Worm (Caenorhabditis elegans) whole organism, L1 larva: ENCODE measurements around the gene ham-1.

Experiments
- C04F5.9 ChIP-seq: sonication (generic microtip); optimal IDR thresholded peaks from 2 replicates; lab custom pipeline; 2016; ENCODE audit warnings: missing genetic modification characterization, missing compliant biosample characterization
- C16A3.4 ChIP-seq: fragments of 150-350 bp; optimal IDR thresholded peaks from 2 replicates; lab custom pipeline; 2014; ENCODE audit warnings: missing biosample characterization, missing genetic modification characterization
- C34B4.2 ChIP-seq: sonication (generic microtip); optimal IDR thresholded peaks from 2 replicates; lab custom pipeline; 2017; ENCODE audit warnings: mild to moderate bottlenecking, missing genetic modification characterization, missing compliant biosample characterization
- F16B12.6 ChIP-seq: fragments of 150-350 bp; optimal IDR thresholded peaks from 2 replicates; lab custom pipeline; 2014; ENCODE audit warnings: missing biosample characterization, missing genetic modification characterization
- aha-1 ChIP-seq: fragments of 150-350 bp; optimal IDR thresholded peaks from 2 replicates; lab custom pipeline; 2014; ENCODE audit warnings: missing biosample characterization, missing genetic modification characterization
- aly-2 ChIP-seq: fragments of 150-350 bp; optimal IDR thresholded peaks from 2 replicates; lab custom pipeline; 2014; ENCODE audit warnings: missing biosample characterization, missing genetic modification characterization
- ama-1 ChIP-seq: fragments of 150-350 bp; optimal IDR thresholded peaks from 2 replicates; lab custom pipeline; 2014
- blmp-1 ChIP-seq: fragments of 150-350 bp; optimal IDR thresholded peaks from 2 replicates; lab custom pipeline; 2014; ENCODE audit warnings: missing biosample characterization, missing genetic modification characterization
- ceh-90 ChIP-seq: sonication (generic microtip); optimal IDR thresholded peaks from 2 replicates; lab custom pipeline; 2016; ENCODE audit warnings: missing genetic modification characterization, missing compliant biosample characterization
- ces-1 ChIP-seq: fragments of 150-350 bp; optimal IDR thresholded peaks from 2 replicates; lab custom pipeline; 2014; ENCODE audit warnings: missing biosample characterization, missing genetic modification reagents, missing genetic modification characterization
- dpl-1 ChIP-seq, 3 experiments: fragments of 150-350 bp in 2 of 3; sonication (generic microtip) in 1 of 3; optimal IDR thresholded peaks; 2 replicates each; lab custom pipeline; 2014 to 2017; ENCODE audit warnings: missing biosample characterization in 3 of 3, missing genetic modification characterization in 3 of 3, missing genetic modification reagents in 3 of 3
- dsc-1 ChIP-seq: sonication (generic microtip); optimal IDR thresholded peaks from 2 replicates; lab custom pipeline; 2016; ENCODE audit warnings: mild to moderate bottlenecking, missing genetic modification characterization, missing compliant biosample characterization
- efl-1 ChIP-seq, 4 experiments: fragments of 150-350 bp; optimal IDR thresholded peaks in 3 of 4; peaks in 1 of 4; 1 replicate in 1 of 4; 2 replicates in 3 of 4; lab custom pipeline; 2014; ENCODE audit warnings: missing biosample characterization in 2 of 4, missing genetic modification characterization in 2 of 4, missing genetic modification reagents in 2 of 4
- efl-3 ChIP-seq: fragments of 200-800 bp; sonication (Bioruptor generic); optimal IDR thresholded peaks from 2 replicates; lab custom pipeline; 2018; ENCODE audit warnings: mild to moderate bottlenecking, missing genetic modification characterization, missing compliant biosample characterization
- egl-27 ChIP-seq, 2 experiments: fragments of 150-350 bp in 1 of 2; sonication (generic microtip); optimal IDR thresholded peaks; 3 replicates each; lab custom pipeline; 2017 to 2018; ENCODE audit warnings: missing biosample characterization in 2 of 2, missing genetic modification characterization in 2 of 2, missing genetic modification reagents in 2 of 2
- elt-3 ChIP-seq, 6 experiments: fragments of 150-350 bp in 1 of 6; sonication (generic microtip); optimal IDR thresholded peaks; 2 replicates each; lab custom pipeline; 2017 to 2018; ENCODE audit warnings: missing biosample characterization in 6 of 6, missing genetic modification characterization in 6 of 6, inconsistent platforms in 1 of 6
- ets-5 ChIP-seq: fragments of 200-800 bp; sonication (Bioruptor generic); IDR thresholded peaks from 2 replicates; pipeline ENCODE4 v1.3.6; 2022; ENCODE audit warnings: missing genetic modification characterization, missing compliant biosample characterization
- fkh-10 ChIP-seq: sonication (generic microtip); optimal IDR thresholded peaks from 2 replicates; lab custom pipeline; 2017; ENCODE audit warnings: missing biosample characterization, missing genetic modification reagents, missing genetic modification characterization
- fkh-4 ChIP-seq: sonication (generic microtip); optimal IDR thresholded peaks from 2 replicates; lab custom pipeline; 2016; ENCODE audit warnings: missing compliant biosample characterization, missing genetic modification characterization, borderline replicate concordance
- fos-1 ChIP-seq: fragments of 150-350 bp; optimal IDR thresholded peaks from 2 replicates; lab custom pipeline; 2014; ENCODE audit warnings: missing biosample characterization, missing genetic modification characterization
- hlh-4 ChIP-seq: sonication (generic microtip); optimal IDR thresholded peaks from 2 replicates; lab custom pipeline; 2016; ENCODE audit warnings: mild to moderate bottlenecking, missing genetic modification characterization, missing compliant biosample characterization
- irx-1 ChIP-seq: sonication (generic microtip); optimal IDR thresholded peaks from 2 replicates; lab custom pipeline; 2016; ENCODE audit warnings: missing genetic modification characterization, missing compliant biosample characterization
- isw-1 ChIP-seq: fragments of 200-800 bp; sonication (Bioruptor generic); IDR thresholded peaks from 2 replicates; pipeline ENCODE4 v1.3.6; 2022; ENCODE audit warnings: missing genetic modification characterization, missing compliant biosample characterization
- lin-13 ChIP-seq: fragments of 150-350 bp; optimal IDR thresholded peaks from 2 replicates; lab custom pipeline; 2014; ENCODE audit warnings: missing biosample characterization, missing genetic modification reagents, missing genetic modification characterization
- lin-14 ChIP-seq: fragments of 200-800 bp; sonication (Bioruptor generic); optimal IDR thresholded peaks from 2 replicates; lab custom pipeline; 2018; ENCODE audit warnings: mild to moderate bottlenecking, missing genetic modification characterization, moderate library complexity, missing compliant biosample characterization
- lin-15B ChIP-seq: fragments of 150-350 bp; sonication (generic microtip); optimal IDR thresholded peaks from 3 replicates; lab custom pipeline; 2014; ENCODE audit warnings: missing biosample characterization, missing genetic modification characterization
- lin-39 ChIP-seq: fragments of 150-350 bp; optimal IDR thresholded peaks from 2 replicates; lab custom pipeline; 2014; ENCODE audit warnings: missing biosample characterization, missing genetic modification reagents, missing genetic modification characterization
- lir-3 ChIP-seq: sonication (generic microtip); optimal IDR thresholded peaks from 2 replicates; lab custom pipeline; 2016; ENCODE audit warnings: mild to moderate bottlenecking, missing genetic modification characterization, moderate library complexity, missing compliant biosample characterization; ENCODE audit not compliant: poor library complexity
- mab-9 ChIP-seq: fragments of 200-800 bp; sonication (Bioruptor generic); IDR thresholded peaks from 2 replicates; pipeline ENCODE4 v1.3.6; 2022; ENCODE audit warnings: missing genetic modification reagents, missing genetic modification characterization, missing compliant biosample characterization
- mdl-1 ChIP-seq, 2 experiments: fragments of 150-350 bp; optimal IDR thresholded peaks; 2 replicates each; lab custom pipeline; 2014 to 2017; ENCODE audit warnings: missing biosample characterization in 2 of 2, missing genetic modification characterization in 2 of 2, inconsistent platforms in 1 of 2
- mef-2 ChIP-seq: fragments of 150-350 bp; optimal IDR thresholded peaks from 2 replicates; lab custom pipeline; 2014; ENCODE audit warnings: missing biosample characterization, missing genetic modification characterization
- nhr-11 ChIP-seq: fragments of 150-350 bp; optimal IDR thresholded peaks from 2 replicates; lab custom pipeline; 2014; ENCODE audit warnings: missing biosample characterization, missing genetic modification characterization
- nhr-19 ChIP-seq: fragments of 200-800 bp; sonication (Bioruptor generic); conservative IDR thresholded peaks from 2 replicates; pipeline ENCODE4 v1.3.6; 2022; ENCODE audit warnings: missing genetic modification characterization, missing compliant biosample characterization
- nhr-20 ChIP-seq: sonication (generic microtip); optimal IDR thresholded peaks from 2 replicates; lab custom pipeline; 2016; ENCODE audit warnings: mild to moderate bottlenecking, missing genetic modification characterization, missing compliant biosample characterization
- nhr-237 ChIP-seq: fragments of 150-350 bp; optimal IDR thresholded peaks from 2 replicates; lab custom pipeline; 2014; ENCODE audit warnings: missing biosample characterization, missing genetic modification characterization
- nhr-47 ChIP-seq: sonication (generic microtip); optimal IDR thresholded peaks from 2 replicates; lab custom pipeline; 2016; ENCODE audit warnings: mild to moderate bottlenecking, missing genetic modification characterization, moderate library complexity, missing compliant biosample characterization
- nhr-71 ChIP-seq: sonication (generic microtip); optimal IDR thresholded peaks from 2 replicates; lab custom pipeline; 2016; ENCODE audit warnings: mild to moderate bottlenecking, missing genetic modification characterization, moderate library complexity, missing compliant biosample characterization
- nhr-76 ChIP-seq: sonication (generic microtip); optimal IDR thresholded peaks from 2 replicates; lab custom pipeline; 2017; ENCODE audit warnings: missing biosample characterization, missing genetic modification characterization
- nhr-84 ChIP-seq: sonication (generic microtip); optimal IDR thresholded peaks from 2 replicates; lab custom pipeline; 2017; ENCODE audit warnings: missing biosample characterization, missing genetic modification characterization
- nhr-85 ChIP-seq: sonication (generic microtip); peaks from one replicate; lab custom pipeline; 2016; ENCODE audit warnings: missing genetic modification characterization, inconsistent platforms, missing compliant biosample characterization
- pag-3 ChIP-seq: sonication (generic microtip); optimal IDR thresholded peaks from 2 replicates; lab custom pipeline; 2017; ENCODE audit warnings: missing genetic modification characterization, mild to moderate bottlenecking, missing compliant biosample characterization, antibody characterized with exemption, borderline replicate concordance; ENCODE audit not compliant: insufficient read depth
- pax-3 ChIP-seq: fragments of 200-800 bp; sonication (Bioruptor generic); optimal IDR thresholded peaks from 2 replicates; lab custom pipeline; 2018; ENCODE audit warnings: mild to moderate bottlenecking, missing genetic modification characterization, moderate library complexity, missing compliant biosample characterization
- pqm-1 ChIP-seq: sonication (generic microtip); optimal IDR thresholded peaks from 3 replicates; lab custom pipeline; 2017; ENCODE audit warnings: missing biosample characterization, missing genetic modification characterization
- rnt-1 ChIP-seq: sonication (generic microtip); optimal IDR thresholded peaks from 2 replicates; lab custom pipeline; 2016; ENCODE audit warnings: mild to moderate bottlenecking, missing genetic modification characterization, moderate library complexity, missing compliant biosample characterization
- snu-23 ChIP-seq: sonication (generic microtip); optimal IDR thresholded peaks from 2 replicates; lab custom pipeline; 2016; ENCODE audit warnings: missing genetic modification characterization, missing compliant biosample characterization
- sox-4 ChIP-seq: sonication (generic microtip); optimal IDR thresholded peaks from 2 replicates; lab custom pipeline; 2016; ENCODE audit warnings: missing genetic modification characterization, missing compliant biosample characterization
- sptf-1 ChIP-seq: fragments of 150-350 bp; optimal IDR thresholded peaks from 2 replicates; lab custom pipeline; 2014; ENCODE audit warnings: missing biosample characterization, missing genetic modification characterization
- tlp-1 ChIP-seq: fragments of 150-350 bp; optimal IDR thresholded peaks from 2 replicates; lab custom pipeline; 2014; ENCODE audit warnings: missing biosample characterization, missing genetic modification characterization
- unc-62 ChIP-seq: fragments of 150-350 bp; optimal IDR thresholded peaks from 2 replicates; lab custom pipeline; 2014; ENCODE audit warnings: missing biosample characterization, missing genetic modification reagents, missing genetic modification characterization
- unc-86 ChIP-seq: sonication (generic microtip); optimal IDR thresholded peaks from 2 replicates; lab custom pipeline; 2016; ENCODE audit warnings: missing genetic modification characterization, missing compliant biosample characterization
- xbp-1 ChIP-seq: sonication (generic microtip); optimal IDR thresholded peaks from 2 replicates; lab custom pipeline; 2016; ENCODE audit warnings: missing genetic modification characterization, missing compliant biosample characterization
- zag-1 ChIP-seq: fragments of 150-350 bp; optimal IDR thresholded peaks from 2 replicates; lab custom pipeline; 2014; ENCODE audit warnings: missing biosample characterization, missing genetic modification characterization
- zip-4 ChIP-seq: fragments of 200-800 bp; sonication (Bioruptor generic); optimal IDR thresholded peaks from 2 replicates; lab custom pipeline; 2018; ENCODE audit warnings: mild to moderate bottlenecking, missing genetic modification characterization, moderate library complexity, missing compliant biosample characterization
- ztf-4 ChIP-seq: fragments of 150-350 bp; optimal IDR thresholded peaks from 2 replicates; lab custom pipeline; 2014; ENCODE audit warnings: missing biosample characterization, missing genetic modification characterization

The ham-1 gene

ce11 chrIV:12594574-12594973, 52.6 kb downstream of the ham-1 start (continued):
- TF ChIP-seq F16B12.6 (tag; lab: Kevin White, UChicago), result peak; percentile 41
- peak; percentile 89 for TF ChIP-seq nhr-71 (tag; lab: Kevin White, UChicago)
- no peak for TF ChIP-seq ceh-90 (tag; lab: Kevin White, UChicago)
- TF ChIP-seq sox-4, result peak; percentile 56
- TF ChIP-seq lin-15B (tag; lab: Kevin White, UChicago), result no peak
- TF ChIP-seq dsc-1 (tag; lab: Kevin White, UChicago), result peak; percentile 73
- TF ChIP-seq nhr-85 (tag; lab: Kevin White, UChicago), result no peak
- TF ChIP-seq irx-1 (tag; lab: Kevin White, UChicago), result peak; percentile 75
- TF ChIP-seq zag-1 (tag; lab: Kevin White, UChicago), result no peak
- peak; percentile 21 for TF ChIP-seq lin-13 (GFP tag; lab: Kevin White, UChicago)
- TF ChIP-seq nhr-11 (tag; lab: Kevin White, UChicago), result no peak
- TF ChIP-seq fkh-10 (GFP tag; lab: Kevin White, UChicago), result peak; percentile 33
- peak; percentile 87 for TF ChIP-seq nhr-47 (tag; lab: Kevin White, UChicago)
- TF ChIP-seq sptf-1 (tag; lab: Kevin White, UChicago), result no peak
- no peak for TF ChIP-seq nhr-76 (tag; lab: Kevin White, UChicago)
- no peak for TF ChIP-seq C34B4.2
- no peak for TF ChIP-seq aha-1
- TF ChIP-seq ets-5 (GFP tag; lab: Robert Waterston, UW), result no peak
- peak; percentile 40 for TF ChIP-seq aly-2 (tag; lab: Kevin White, UChicago)
- TF ChIP-seq unc-62, result no peak
- 0 out of 2 replicates have a peak, but pooled peaks have one; percentile 17 for TF ChIP-seq mab-9
- TF ChIP-seq zip-4 (GFP tag; lab: Kevin White, UChicago), result peak; percentile 13
- TF ChIP-seq snu-23 (GFP tag; lab: Kevin White, UChicago), result peak; percentile 91
- peak; percentile 86 for TF ChIP-seq nhr-20 (tag; lab: Kevin White, UChicago)
- no peak for TF ChIP-seq lin-39 (tag; lab: Kevin White, UChicago)
- TF ChIP-seq unc-86 (tag; lab: Kevin White, UChicago), result peak; percentile 76
- peak; percentile 74 for TF ChIP-seq isw-1
- TF ChIP-seq lir-3 (tag; lab: Kevin White, UChicago), result peak; percentile 61
- TF ChIP-seq hlh-4 (tag; lab: Kevin White, UChicago), result no peak
- peak; percentile 52 for TF ChIP-seq mef-2 (tag; lab: Kevin White, UChicago)
- peak; percentile 70 for TF ChIP-seq xbp-1 (tag; lab: Kevin White, UChicago)
- TF ChIP-seq pax-3 (tag; lab: Kevin White, UChicago), result peak; percentile 33
- no peak for TF ChIP-seq blmp-1 (tag; lab: Kevin White, UChicago)
- no peak for TF ChIP-seq fkh-4 (tag; lab: Kevin White, UChicago)
- no peak for TF ChIP-seq pag-3
- no peak for TF ChIP-seq nhr-84
- peak; percentile 61 for TF ChIP-seq fos-1 (tag; lab: Kevin White, UChicago)
- no peak for TF ChIP-seq C04F5.9 (tag; lab: Kevin White, UChicago)
- TF ChIP-seq lin-14 (GFP tag; lab: Kevin White, UChicago), result peak; percentile 88
- TF ChIP-seq elt-3 (tag; optimal IDR thresholded peaks at IDR 0.05; lab: Kevin White, UChicago), result peak in 2 of 6 experiments; percentile 1 to 21
- no peak for TF ChIP-seq ztf-4 (tag; lab: Kevin White, UChicago)
- no peak for TF ChIP-seq nhr-237 (tag; lab: Kevin White, UChicago)
- TF ChIP-seq C16A3.4 (tag; lab: Kevin White, UChicago), result peak; percentile 53
- peak; percentile 27 to 67 (median 53) for TF ChIP-seq dpl-1 (GFP tag; optimal IDR thresholded peaks at IDR 0.05; lab: Kevin White, UChicago)
- TF ChIP-seq egl-27 (tag; optimal IDR thresholded peaks at IDR 0.05; lab: Kevin White, UChicago), result no peak
- peak; percentile 82 for TF ChIP-seq nhr-19 (GFP tag; lab: Robert Waterston, UW)
- no peak for TF ChIP-seq tlp-1 (tag; lab: Kevin White, UChicago)
- no peak for TF ChIP-seq ama-1 (lab: Kevin White, UChicago)
- peak; percentile 93 for TF ChIP-seq rnt-1
- TF ChIP-seq pqm-1 (tag; lab: Kevin White, UChicago), result no peak
- TF ChIP-seq efl-3 (GFP tag; lab: Kevin White, UChicago), result no peak
- TF ChIP-seq mdl-1 (tag; optimal IDR thresholded peaks at IDR 0.05; lab: Kevin White, UChicago), result peak in 1 of 2 experiments; percentile 83
- peak; percentile 71 to 73 for TF ChIP-seq efl-1 (optimal IDR thresholded peaks at IDR 0.05; lab: Kevin White, UChicago)
- peak; percentile 59 to 96 for TF ChIP-seq efl-1 (GFP tag; optimal IDR thresholded peaks at IDR 0.05 in 1 of 2; lab: Kevin White, UChicago)
- TF ChIP-seq ces-1, result no peak
